Fruit fly (Drosophila melanogaster): Measurements from ENCODE around the gene OdsH.
A peak's percentile ranks its signal among the peaks of the same experiment; 100 is the strongest.

The OdsH gene

DNA sequence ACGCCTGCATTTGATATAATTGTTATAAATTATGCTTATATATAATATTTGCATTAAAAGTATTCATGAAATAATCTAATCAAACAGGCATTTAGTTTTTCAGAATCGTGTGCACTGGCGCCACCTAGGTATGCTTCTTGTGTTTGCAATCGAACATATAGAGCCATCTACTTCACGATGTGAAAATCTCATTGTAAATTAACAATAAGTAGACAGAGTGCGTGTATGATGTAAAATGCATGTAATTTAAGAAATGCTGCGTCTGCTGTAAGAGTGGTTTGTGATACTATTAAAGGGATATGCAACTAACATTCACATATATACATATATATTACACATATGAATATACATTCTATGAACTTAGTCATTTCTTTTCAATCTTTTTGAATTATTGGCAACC lies 29.4 kb downstream of the OdsH start (continued):
- peak; percentile 41 for TF ChIP-seq CG10979 (tag; optimal IDR thresholded peaks at IDR 0.05)
- no peak for TF ChIP-seq GATAe (GFP tag; conservative IDR thresholded peaks at IDR 0.05)
- TF ChIP-seq CG6272 (GFP tag; IDR thresholded peaks at IDR 0.05), result no peak
- TF ChIP-seq mam (GFP tag; optimal IDR thresholded peaks at IDR 0.05), result peak; percentile 16
- peak; percentile 70 for TF ChIP-seq pita (GFP tag; optimal IDR thresholded peaks at IDR 0.05)
- TF ChIP-seq Hand (GFP tag; optimal IDR thresholded peaks at IDR 0.05), result no peak
- TF ChIP-seq Xbp1 (GFP tag; optimal IDR thresholded peaks at IDR 0.05), result peak; percentile 66
- no peak for TF ChIP-seq CG6689 (GFP tag; IDR thresholded peaks at IDR 0.05)
- TF ChIP-seq HLH54F (GFP tag; optimal IDR thresholded peaks at IDR 0.05), result no peak
- peak; percentile 57 for TF ChIP-seq CG9817 (tag; optimal IDR thresholded peaks at IDR 0.05)
- TF ChIP-seq bbx (GFP tag; IDR thresholded peaks at IDR 0.05; ENCODE audit: partially characterized antibody), result 0 out of 2 replicates have a peak, but pooled peaks have one; percentile 9
- TF ChIP-seq CG8478 (optimal IDR thresholded peaks at IDR 0.05), result peak; percentile 5
- peak; percentile 48 for TF ChIP-seq NFAT (GFP tag; IDR thresholded peaks at IDR 0.05)
- TF ChIP-seq HLHmδ (GFP tag; optimal IDR thresholded peaks at IDR 0.05), result no peak
- TF ChIP-seq crp (GFP tag; optimal IDR thresholded peaks at IDR 0.05), result no peak
- no peak for TF ChIP-seq Trl (optimal IDR thresholded peaks at IDR 0.05)
- no peak for TF ChIP-seq Trl (GFP tag; optimal IDR thresholded peaks at IDR 0.05)
- TF ChIP-seq prd (optimal IDR thresholded peaks at IDR 0.05), result no peak
- TF ChIP-seq prd (GFP tag; IDR thresholded peaks at IDR 0.05), result 0 out of 3 replicates have a peak, but pooled peaks have one; percentile 26
- TF ChIP-seq CG31388 (GFP tag; optimal IDR thresholded peaks at IDR 0.05), result no peak
- no peak for TF ChIP-seq kah (GFP tag; optimal IDR thresholded peaks at IDR 0.05)
- TF ChIP-seq Med (GFP tag), result peak; percentile 85
- TF ChIP-seq CG17385 (GFP tag; optimal IDR thresholded peaks at IDR 0.05), result no peak
- peak in 1 of 2 experiments; percentile 2 for TF ChIP-seq bsh (GFP tag; optimal IDR thresholded peaks at IDR 0.05)
- TF ChIP-seq trh (GFP tag; optimal IDR thresholded peaks at IDR 0.05), result no peak
- TF ChIP-seq Myb (GFP tag; optimal IDR thresholded peaks at IDR 0.05), result peak; percentile 31
- TF ChIP-seq CG33213 (GFP tag; optimal IDR thresholded peaks at IDR 0.05), result peak; percentile 10
- no peak for TF ChIP-seq Six4 (GFP tag; optimal IDR thresholded peaks at IDR 0.05)
- no peak for TF ChIP-seq Camta (GFP tag; optimal IDR thresholded peaks at IDR 0.05)
- no peak for TF ChIP-seq pum (GFP tag; optimal IDR thresholded peaks at IDR 0.05)
- TF ChIP-seq Ets65A (GFP tag), result peak; percentile 95
- TF ChIP-seq CG17568 (GFP tag; optimal IDR thresholded peaks at IDR 0.05), result no peak
- TF ChIP-seq Hsf (GFP tag; optimal IDR thresholded peaks at IDR 0.05), result peak; percentile 45
- TF ChIP-seq CG18262 (tag; optimal IDR thresholded peaks at IDR 0.05), result no peak
- TF ChIP-seq CG9932 (GFP tag; IDR thresholded peaks at IDR 0.05), result peak; percentile 58
- TF ChIP-seq Mrtf (GFP tag; IDR thresholded peaks at IDR 0.05), result no peak
- peak; percentile 25 for TF ChIP-seq CG2678 (tag; optimal IDR thresholded peaks at IDR 0.05)
- peak; percentile 36 for TF ChIP-seq CG17829 (tag; optimal IDR thresholded peaks at IDR 0.05)
- TF ChIP-seq lov (optimal IDR thresholded peaks at IDR 0.05), result no peak
- no peak for TF ChIP-seq lov (GFP tag; IDR thresholded peaks at IDR 0.05)
- TF ChIP-seq CG2199 (GFP tag; IDR thresholded peaks at IDR 0.05), result peak; percentile 85; the same call in 1 of the 3 replicates
- TF ChIP-seq pzg (GFP tag; optimal IDR thresholded peaks at IDR 0.05), result peak; percentile 17
- no peak for TF ChIP-seq MTF-1 (GFP tag; optimal IDR thresholded peaks at IDR 0.05; ENCODE audit: borderline replicate concordance)
- no peak; the same call in 1 of the 2 replicates for TF ChIP-seq CG9215 (GFP tag; IDR thresholded peaks at IDR 0.05)
- no peak for TF ChIP-seq CG6654 (GFP tag; optimal IDR thresholded peaks at IDR 0.05)
- peak; percentile 35 for TF ChIP-seq CG1602 (GFP tag; optimal IDR thresholded peaks at IDR 0.05)
- 0 out of 2 replicates have a peak, but pooled peaks have one; percentile 21 for TF ChIP-seq H2.0 (GFP tag; IDR thresholded peaks at IDR 0.05)
- TF ChIP-seq Ssrp (tag; optimal IDR thresholded peaks at IDR 0.05), result no peak
- TF ChIP-seq chif (GFP tag; optimal IDR thresholded peaks at IDR 0.05), result peak; percentile 13 to 29
- no peak for TF ChIP-seq vnd (GFP tag; IDR thresholded peaks at IDR 0.05; ENCODE audit: partially characterized antibody)
- TF ChIP-seq sqz (GFP tag; optimal IDR thresholded peaks at IDR 0.05), result no peak
- TF ChIP-seq sr (GFP tag; IDR thresholded peaks at IDR 0.05), result no peak
